Fruit fly (Drosophila melanogaster) whole organism, adult: Measurements from ENCODE around the gene CG15594.

ENCODE experiments used
- CG12768 ChIP-seq: fragments of 200-800 bp; sonication (Bioruptor generic); optimal IDR thresholded peaks from 2 replicates; lab custom pipeline; 2017; ENCODE audit warnings: missing biosample characterization, missing genetic modification characterization, mild to moderate bottlenecking, moderate library complexity, missing genetic modification reagents
- CG14711 ChIP-seq: fragments of 200-800 bp; sonication (Bioruptor generic); optimal IDR thresholded peaks from 2 replicates; lab custom pipeline; 2018; ENCODE audit warnings: missing biosample characterization, mild to moderate bottlenecking, missing genetic modification characterization, moderate library complexity
- CG1620 ChIP-seq: fragments of 200-800 bp; sonication (Bioruptor generic); optimal IDR thresholded peaks from 2 replicates; lab custom pipeline; 2016; ENCODE audit warnings: missing biosample characterization, missing genetic modification characterization
- CG33017 ChIP-seq: fragments of 200-800 bp; sonication (Bioruptor generic); optimal IDR thresholded peaks from 2 replicates; lab custom pipeline; 2018; ENCODE audit warnings: missing biosample characterization, mild to moderate bottlenecking, missing genetic modification characterization, moderate library complexity
- CG7045 ChIP-seq: fragments of 200-800 bp; sonication (Bioruptor generic); optimal IDR thresholded peaks from 2 replicates; lab custom pipeline; 2017; ENCODE audit warnings: missing biosample characterization, mild to moderate bottlenecking, missing genetic modification characterization
- Clk ChIP-seq: fragments of 200-800 bp; sonication (Bioruptor generic); optimal IDR thresholded peaks from 2 replicates; lab custom pipeline; 2017; ENCODE audit warnings: missing biosample characterization, missing genetic modification characterization
- Crg-1 ChIP-seq: fragments of 200-800 bp; sonication (Bioruptor generic); optimal IDR thresholded peaks from 2 replicates; lab custom pipeline; 2016; ENCODE audit warnings: missing biosample characterization, missing genetic modification characterization
- Hr96 ChIP-seq: fragments of 200-800 bp; sonication (Bioruptor generic); optimal IDR thresholded peaks from 2 replicates; lab custom pipeline; 2016; ENCODE audit warnings: missing biosample characterization, missing genetic modification characterization
- bab1 ChIP-seq: fragments of 200-800 bp; sonication (Bioruptor generic); optimal IDR thresholded peaks from 3 replicates; lab custom pipeline; 2019; ENCODE audit warnings: missing biosample characterization, mild to moderate bottlenecking, missing genetic modification characterization, moderate library complexity
- cnc ChIP-seq, 2 experiments: fragments of >200 bp; optimal IDR thresholded peaks; 2 replicates each; lab custom pipeline; 2017
- kay ChIP-seq: fragments of 200-800 bp; sonication (Bioruptor generic); peaks from one replicate; lab custom pipeline; 2016; ENCODE audit warnings: missing biosample characterization, missing genetic modification characterization, borderline replicate concordance
- ovo ChIP-seq: fragments of 200-800 bp; sonication (Bioruptor generic); optimal IDR thresholded peaks from 2 replicates; lab custom pipeline; 2016; ENCODE audit warnings: missing biosample characterization, missing genetic modification characterization
- tj ChIP-seq: fragments of 200-800 bp; sonication (Bioruptor generic); optimal IDR thresholded peaks from 3 replicates; lab custom pipeline; 2017; ENCODE audit warnings: missing biosample characterization, mild to moderate bottlenecking, missing genetic modification characterization, moderate library complexity

- TF ChIP-seq cnc (optimal IDR thresholded peaks at IDR 0.05; lab: Kevin White, UChicago), result no peak
- TF ChIP-seq CG1620 (GFP tag; lab: Kevin White, UChicago), result no peak
- no peak for TF ChIP-seq CG33017 (tag; lab: Kevin White, UChicago)
- TF ChIP-seq CG12768 (GFP tag; lab: Kevin White, UChicago), result no peak
- TF ChIP-seq Clk (GFP tag; lab: Kevin White, UChicago), result no peak
- no peak for TF ChIP-seq Crg-1 (GFP tag; lab: Kevin White, UChicago)
- no peak for TF ChIP-seq bab1 (GFP tag; lab: Kevin White, UChicago)
- TF ChIP-seq tj (GFP tag; lab: Kevin White, UChicago), result no peak
- TF ChIP-seq CG7045 (GFP tag; lab: Kevin White, UChicago), result no peak
- TF ChIP-seq CG14711 (tag; lab: Kevin White, UChicago), result no peak
- TF ChIP-seq ovo (GFP tag; lab: Kevin White, UChicago), result no peak
- no peak for TF ChIP-seq Hr96 (GFP tag; lab: Kevin White, UChicago)
- no peak for TF ChIP-seq kay (GFP tag; lab: Kevin White, UChicago)
Observed at dm6 chr3R:6244035-6244434, 43.5 kb upstream of the CG15594 start.
